Fruit fly (Drosophila melanogaster) whole organism, wandering third instar larva: ENCODE data around the gene Dnali1.

Source experiments
- Abd-B ChIP-seq: fragments of >200 bp; optimal IDR thresholded peaks from 2 replicates; lab custom pipeline; 2017; ENCODE audit warnings: missing biosample characterization, missing genetic modification characterization
- CG32264 ChIP-seq: fragments of 200-800 bp; sonication (Bioruptor generic); optimal IDR thresholded peaks from 2 replicates; lab custom pipeline; 2016; ENCODE audit warnings: missing biosample characterization, missing genetic modification characterization
- CG9705 ChIP-seq: fragments of 200-800 bp; sonication (Bioruptor generic); optimal IDR thresholded peaks from 2 replicates; lab custom pipeline; 2018; ENCODE audit warnings: missing biosample characterization, mild to moderate bottlenecking, missing genetic modification characterization
- CrebA ChIP-seq: fragments of 200-800 bp; sonication (Bioruptor generic); optimal IDR thresholded peaks from 2 replicates; lab custom pipeline; 2016; ENCODE audit warnings: missing biosample characterization, mild to moderate bottlenecking, missing genetic modification characterization, borderline replicate concordance
- Dfd ChIP-seq: fragments of >200 bp; optimal IDR thresholded peaks from 2 replicates; lab custom pipeline; 2017; ENCODE audit warnings: missing biosample characterization, missing genetic modification characterization
- Dif ChIP-seq: fragments of 200-275, 200-300 bp; sonication (Bioruptor generic); optimal IDR thresholded peaks from 2 replicates; lab custom pipeline; 2018; ENCODE audit warnings: missing biosample characterization, missing genetic modification characterization; ENCODE audit not compliant: partially characterized antibody
- GATAd ChIP-seq: sonication (Bioruptor generic); optimal IDR thresholded peaks from 2 replicates; lab custom pipeline; 2016; ENCODE audit warnings: missing biosample characterization, missing genetic modification characterization
- HLH106 ChIP-seq: fragments of 200-800 bp; optimal IDR thresholded peaks from 3 replicates; lab custom pipeline; 2019; ENCODE audit warnings: missing biosample characterization, mild to moderate bottlenecking, missing genetic modification characterization, moderate library complexity
- Hnf4 ChIP-seq: fragments of 200-800 bp; sonication (Bioruptor generic); optimal IDR thresholded peaks from 2 replicates; lab custom pipeline; 2016; ENCODE audit warnings: missing biosample characterization, mild to moderate bottlenecking, missing genetic modification characterization
- Hr78 ChIP-seq: fragments of >200 bp; optimal IDR thresholded peaks from 2 replicates; lab custom pipeline; 2017; ENCODE audit warnings: missing biosample characterization, missing genetic modification characterization
- Hr83 ChIP-seq: fragments of 200-300 bp; sonication (Bioruptor generic); optimal IDR thresholded peaks from 2 replicates; lab custom pipeline; 2016; ENCODE audit warnings: missing biosample characterization, mild to moderate bottlenecking, missing genetic modification characterization, moderate library complexity; ENCODE audit not compliant: poor library complexity, severe bottlenecking
- Jra ChIP-seq: sonication (Bioruptor generic); optimal IDR thresholded peaks from 2 replicates; lab custom pipeline; 2016; ENCODE audit warnings: missing biosample characterization, missing genetic modification characterization
- Mio ChIP-seq: sonication (Bioruptor generic); optimal IDR thresholded peaks from 2 replicates; lab custom pipeline; 2016; ENCODE audit warnings: missing biosample characterization, missing genetic modification characterization
- Myc ChIP-seq: fragments of >200 bp; optimal IDR thresholded peaks from 2 replicates; lab custom pipeline; 2017
- N ChIP-seq: fragments of >200 bp; optimal IDR thresholded peaks from 2 replicates; lab custom pipeline; 2018; ENCODE audit warnings: missing biosample characterization, missing external identifiers, missing genetic modification characterization
- OdsH ChIP-seq: fragments of 200-800 bp; sonication (Bioruptor generic); optimal IDR thresholded peaks from 2 replicates; lab custom pipeline; 2016; ENCODE audit warnings: missing biosample characterization, mild to moderate bottlenecking, missing genetic modification characterization
- Rel ChIP-seq, 2 experiments: fragments of 200-800 bp; sonication (Bioruptor generic) in 1 of 2; optimal IDR thresholded peaks; 2 replicates in 1 of 2; 3 replicates in 1 of 2; lab custom pipeline; 2016 to 2019; ENCODE audit warnings: mild to moderate bottlenecking in 2 of 2, missing biosample characterization in 2 of 2, missing genetic modification characterization in 2 of 2, moderate library complexity in 1 of 2
- Sp1 ChIP-seq: fragments of 200-800 bp; sonication (Bioruptor generic); optimal IDR thresholded peaks from 3 replicates; lab custom pipeline; 2019; ENCODE audit warnings: missing biosample characterization, mild to moderate bottlenecking, missing genetic modification characterization, moderate library complexity
- Vsx2 ChIP-seq: fragments of 200-300, 225-300 bp; sonication (Bioruptor generic); optimal IDR thresholded peaks from 2 replicates; lab custom pipeline; 2018; ENCODE audit warnings: missing biosample characterization, missing genetic modification characterization; ENCODE audit not compliant: partially characterized antibody
- br ChIP-seq: fragments of 200-800 bp; sonication (Bioruptor generic); optimal IDR thresholded peaks from 2 replicates; lab custom pipeline; 2016; ENCODE audit warnings: missing biosample characterization, missing genetic modification characterization
- brk ChIP-seq: fragments of 200-800 bp; sonication (Bioruptor generic); optimal IDR thresholded peaks from 2 replicates; lab custom pipeline; 2016; ENCODE audit warnings: missing biosample characterization, mild to moderate bottlenecking, missing genetic modification characterization
- dl ChIP-seq, 2 experiments: fragments of 175-275, 200-275 bp in 1 of 2; fragments of 200-275 bp in 1 of 2; sonication (Bioruptor generic); optimal IDR thresholded peaks; lab custom pipeline; 2018; ENCODE audit warnings: mild to moderate bottlenecking in 2 of 2, missing biosample characterization in 2 of 2, missing genetic modification characterization in 2 of 2, moderate library complexity in 2 of 2; ENCODE audit not compliant: partially characterized antibody in 2 of 2, insufficient read depth in 1 of 2
- dmrt93B ChIP-seq: fragments of 200-800 bp; sonication (Bioruptor generic); optimal IDR thresholded peaks from 2 replicates; lab custom pipeline; 2018; ENCODE audit warnings: missing biosample characterization, mild to moderate bottlenecking, missing genetic modification characterization
- dsf ChIP-seq: sonication (Bioruptor generic); optimal IDR thresholded peaks from 2 replicates; lab custom pipeline; 2016; ENCODE audit warnings: missing biosample characterization, missing genetic modification characterization, borderline replicate concordance
- ey ChIP-seq: fragments of 200-800 bp; sonication (Bioruptor generic); optimal IDR thresholded peaks from 2 replicates; lab custom pipeline; 2016; ENCODE audit warnings: missing biosample characterization, missing genetic modification characterization
- foxo ChIP-seq, 2 experiments: fragments of 200-800 bp; sonication (Bioruptor generic); optimal IDR thresholded peaks; 2 replicates in 1 of 2; 3 replicates in 1 of 2; lab custom pipeline; 2016 to 2017; ENCODE audit warnings: missing biosample characterization in 2 of 2, missing genetic modification characterization in 2 of 2
- fru ChIP-seq: fragments of 200-800 bp; sonication (Bioruptor generic); optimal IDR thresholded peaks from 3 replicates; lab custom pipeline; 2016; ENCODE audit warnings: missing biosample characterization, mild to moderate bottlenecking, missing genetic modification characterization
- h ChIP-seq: fragments of 200-800 bp; sonication (Bioruptor generic); optimal IDR thresholded peaks from 3 replicates; lab custom pipeline; 2016; ENCODE audit warnings: missing biosample characterization, mild to moderate bottlenecking, missing genetic modification characterization
- jim ChIP-seq: fragments of 175-275, 200-325 bp; sonication (Bioruptor generic); optimal IDR thresholded peaks from 2 replicates; lab custom pipeline; 2016; ENCODE audit warnings: missing biosample characterization, mild to moderate bottlenecking, missing genetic modification characterization
- lola ChIP-seq: fragments of >200 bp; optimal IDR thresholded peaks from 2 replicates; lab custom pipeline; 2017; ENCODE audit warnings: missing biosample characterization, missing genetic modification characterization
- pan ChIP-seq: fragments of >200 bp; optimal IDR thresholded peaks from 2 replicates; lab custom pipeline; 2017
- psq ChIP-seq: fragments of 200-800 bp; sonication (Bioruptor generic); optimal IDR thresholded peaks from 3 replicates; lab custom pipeline; 2017; ENCODE audit warnings: missing biosample characterization, mild to moderate bottlenecking, missing genetic modification characterization, moderate library complexity
- rgr ChIP-seq: fragments of 200-800 bp; sonication (Bioruptor generic); optimal IDR thresholded peaks from 3 replicates; lab custom pipeline; 2016; ENCODE audit warnings: missing biosample characterization, mild to moderate bottlenecking, missing genetic modification characterization
- sage ChIP-seq: fragments of 200-800 bp; sonication (Bioruptor generic); optimal IDR thresholded peaks from 2 replicates; lab custom pipeline; 2016; ENCODE audit warnings: missing biosample characterization, mild to moderate bottlenecking, missing genetic modification characterization
- sv ChIP-seq: fragments of 200-800 bp; sonication (Bioruptor generic); optimal IDR thresholded peaks from 3 replicates; lab custom pipeline; 2016; ENCODE audit warnings: missing biosample characterization, missing genetic modification characterization
- tai ChIP-seq: sonication (Bioruptor generic); optimal IDR thresholded peaks from 2 replicates; lab custom pipeline; 2016; ENCODE audit warnings: missing biosample characterization, missing genetic modification characterization
- usp ChIP-seq: fragments of >200 bp; optimal IDR thresholded peaks from 2 replicates; lab custom pipeline; 2017; ENCODE audit warnings: missing biosample characterization, missing genetic modification characterization
- woc ChIP-seq: sonication (Bioruptor generic); optimal IDR thresholded peaks from 2 replicates; lab custom pipeline; 2016; ENCODE audit warnings: missing biosample characterization, mild to moderate bottlenecking, missing genetic modification characterization

Gene Dnali1

DNA sequence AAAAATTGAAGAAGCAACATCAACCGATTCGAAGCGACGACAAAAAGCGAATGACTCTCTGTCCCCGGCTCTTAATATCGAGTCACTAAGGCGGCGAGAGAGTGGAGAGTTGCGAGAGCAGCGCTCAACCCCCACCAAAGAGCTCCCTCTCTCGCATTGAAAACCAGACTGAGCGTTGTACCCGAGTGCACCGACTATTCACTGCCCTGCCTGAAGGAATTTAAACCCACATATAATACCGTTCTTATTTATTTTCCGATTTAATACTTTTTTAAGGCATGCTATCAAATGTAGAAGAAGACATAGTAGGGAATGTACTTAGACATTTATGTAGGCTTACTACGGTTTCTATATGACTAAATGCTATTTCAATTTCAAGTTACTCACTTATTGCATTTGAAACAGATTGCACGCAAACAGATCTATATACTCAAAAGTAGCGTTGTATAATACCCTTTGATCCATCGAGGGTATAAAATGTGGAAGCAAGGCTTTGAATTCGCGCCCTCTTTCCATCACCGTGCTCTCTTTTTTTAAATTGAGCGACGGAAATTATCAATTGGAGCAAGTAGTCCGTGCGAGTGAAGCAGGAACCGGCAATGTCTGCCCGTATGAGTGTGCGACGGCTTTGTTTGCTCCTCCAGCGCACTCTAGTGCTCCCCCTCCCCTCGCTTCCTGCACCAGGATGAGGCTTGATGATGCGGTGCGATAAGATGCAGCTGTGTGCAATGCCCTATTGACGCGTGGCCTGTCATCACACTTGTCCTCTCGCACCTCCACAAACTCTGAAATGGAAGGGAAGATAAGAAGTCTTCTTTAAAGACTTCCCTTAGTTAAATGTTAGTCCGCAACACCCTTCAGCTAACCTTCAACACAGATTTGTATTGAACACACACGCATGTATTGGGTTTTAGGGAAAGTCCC lies 5.7 kb downstream of the Dnali1 start, which contains the start of gene mthl5:
Gene mthl5 (minus strand): TSS at position 55 of the 924 bp plus-strand sequence.
- TF ChIP-seq br (GFP tag; lab: Kevin White, UChicago) (peak; percentile 94), jim (GFP tag; lab: Kevin White, UChicago) (no peak), Hnf4 (GFP tag; lab: Kevin White, UChicago) (peak; percentile 75), OdsH (GFP tag; lab: Kevin White, UChicago) (peak; percentile 93), Vsx2 (GFP tag; lab: Kevin White, UChicago) (peak; percentile 85), GATAd (GFP tag; lab: Kevin White, UChicago) (no peak), Dfd (GFP tag; lab: Kevin White, UChicago) (no peak), ey (GFP tag; lab: Kevin White, UChicago) (peak; percentile 93), Mio (GFP tag; lab: Kevin White, UChicago) (peak; percentile 72), sv (GFP tag; lab: Kevin White, UChicago) (peak; percentile 75), fru (GFP tag; lab: Kevin White, UChicago) (peak; percentile 94), lola (no peak), Abd-B (no peak), Hr83 (peak; percentile 51), tai (GFP tag; lab: Kevin White, UChicago) (no peak), HLH106 (tag; lab: Kevin White, UChicago) (peak; percentile 89), CG32264 (GFP tag; lab: Kevin White, UChicago) (no peak), N (GFP tag; lab: Kevin White, UChicago) (no peak), CG9705 (GFP tag; lab: Kevin White, UChicago) (peak; percentile 71), Dif (GFP tag; lab: Kevin White, UChicago) (peak; percentile 97), foxo (GFP tag; optimal IDR thresholded peaks at IDR 0.05; lab: Kevin White, UChicago) (peak in 1 of 2 experiments; percentile 92), Sp1 (peak; percentile 90), Jra (GFP tag; lab: Kevin White, UChicago) (peak; percentile 19), woc (GFP tag; lab: Kevin White, UChicago) (peak; percentile 98), Myc (lab: Kevin White, UChicago) (no peak), brk (peak; percentile 59), h (GFP tag; lab: Kevin White, UChicago) (peak; percentile 94), pan (lab: Kevin White, UChicago) (no peak), dl (GFP tag; optimal IDR thresholded peaks at IDR 0.05; lab: Kevin White, UChicago; ENCODE audit: insufficient read depth in 1 of 2, partially characterized antibody in 2 of 2) (peak; percentile 95 to 97), dmrt93B (peak; percentile 84), psq (GFP tag; lab: Kevin White, UChicago) (peak; percentile 88), rgr (GFP tag; lab: Kevin White, UChicago) (peak; percentile 88), Rel (GFP tag; optimal IDR thresholded peaks at IDR 0.05; lab: Kevin White, UChicago) (peak; percentile 60), Rel (tag; optimal IDR thresholded peaks at IDR 0.05; lab: Kevin White, UChicago) (peak; percentile 79), dsf (GFP tag; lab: Kevin White, UChicago) (no peak), usp (no peak), CrebA (GFP tag; lab: Kevin White, UChicago) (no peak), sage (GFP tag; lab: Kevin White, UChicago) (peak; percentile 51), Hr78 (GFP tag; lab: Kevin White, UChicago) (no peak)

DNA sequence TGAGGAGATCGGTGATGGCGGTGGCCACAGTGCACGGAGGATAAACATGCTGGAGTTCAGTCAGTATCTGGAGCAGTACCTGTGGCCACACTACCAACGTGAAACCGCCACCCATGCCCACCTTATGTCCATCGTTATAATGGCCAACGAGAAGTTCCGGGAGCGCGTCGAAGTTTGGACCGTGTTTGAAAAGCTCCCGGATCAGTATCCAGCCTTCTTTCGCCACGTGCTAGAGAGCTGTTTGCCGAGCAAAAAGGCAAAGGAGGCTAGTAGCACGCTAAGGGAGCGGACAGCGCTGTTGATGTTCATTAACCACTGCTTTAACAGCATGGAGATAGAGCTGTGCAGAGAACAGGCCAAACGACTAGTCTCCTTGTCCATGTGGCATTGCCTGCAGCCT lies 10.0 kb downstream of the Dnali1 start:
- TF ChIP-seq CG9705 (GFP tag; lab: Kevin White, UChicago): no peak
- TF ChIP-seq ey (GFP tag; lab: Kevin White, UChicago): no peak
- no peak for TF ChIP-seq brk
- no peak for TF ChIP-seq psq (GFP tag; lab: Kevin White, UChicago)
- no peak for TF ChIP-seq Myc (lab: Kevin White, UChicago)
- no peak for TF ChIP-seq Dfd (GFP tag; lab: Kevin White, UChicago)
- TF ChIP-seq dmrt93B: no peak
- no peak for TF ChIP-seq h (GFP tag; lab: Kevin White, UChicago)
- TF ChIP-seq, all 38 proteins: peak for 0
